Fruit fly (Drosophila melanogaster) whole organism, embryonic: Measurements from ENCODE around the gene Hip1.
A peak's percentile ranks its signal among the peaks of the same experiment; 100 is the strongest.

ENCODE experiments used
- ATbp ChIP-seq: fragments of 200-800 bp; sonication (Bioruptor generic); optimal IDR thresholded peaks from 2 replicates; lab custom pipeline; 2017; ENCODE audit warnings: missing biosample characterization, mild to moderate bottlenecking, missing genetic modification characterization, missing genetic modification reagents
- CG10147 ChIP-seq: fragments of 200-800 bp; sonication (Bioruptor generic); optimal IDR thresholded peaks from 2 replicates; lab custom pipeline; 2019; ENCODE audit warnings: missing biosample characterization, mild to moderate bottlenecking, missing genetic modification characterization, moderate library complexity
- CG11247 ChIP-seq: fragments of 200-800 bp; sonication (Bioruptor generic); IDR thresholded peaks from 2 replicates; pipeline ENCODE4 v1.3.6; 2022; ENCODE audit warnings: missing biosample characterization, missing genetic modification characterization
- CG11456 ChIP-seq: fragments of 200-800 bp; sonication (Bioruptor generic); IDR thresholded peaks from 3 replicates; pipeline ENCODE4 v1.3.6; 2022; ENCODE audit warnings: missing biosample characterization, missing genetic modification characterization
- CG11695 ChIP-seq: fragments of 200-800 bp; sonication (Bioruptor generic); IDR thresholded peaks from 3 replicates; pipeline ENCODE4 v1.3.6; 2022; ENCODE audit warnings: missing biosample characterization, missing genetic modification characterization
- CG12104 ChIP-seq: fragments of 200-800 bp; sonication (Bioruptor generic); optimal IDR thresholded peaks from 3 replicates; lab custom pipeline; 2016; ENCODE audit warnings: missing biosample characterization, missing genetic modification characterization
- CG14965 ChIP-seq: fragments of 200-800 bp; sonication (Bioruptor generic); optimal IDR thresholded peaks from 2 replicates; lab custom pipeline; 2016; ENCODE audit warnings: missing biosample characterization, missing genetic modification characterization, borderline replicate concordance
- CG17186 ChIP-seq: fragments of 200-800 bp; sonication (Bioruptor generic); optimal IDR thresholded peaks from 3 replicates; lab custom pipeline; 2017; ENCODE audit warnings: missing biosample characterization, missing genetic modification reagents, missing genetic modification characterization
- CG17359 ChIP-seq: fragments of 200-800 bp; sonication (Bioruptor generic); optimal IDR thresholded peaks from 3 replicates; lab custom pipeline; 2018; ENCODE audit warnings: missing biosample characterization, mild to moderate bottlenecking, missing genetic modification characterization, moderate library complexity
- CG17385 ChIP-seq: fragments of 200-800 bp; sonication (Bioruptor generic); optimal IDR thresholded peaks from 3 replicates; lab custom pipeline; 2018; ENCODE audit warnings: missing biosample characterization, mild to moderate bottlenecking, missing genetic modification characterization
- CG18262 ChIP-seq: fragments of 200-800 bp; optimal IDR thresholded peaks from 3 replicates; lab custom pipeline; 2019; ENCODE audit warnings: missing biosample characterization, mild to moderate bottlenecking, missing genetic modification characterization, moderate library complexity
- CG32532 ChIP-seq: fragments of 200-800 bp; sonication (Bioruptor generic); IDR thresholded peaks from 2 replicates; pipeline ENCODE4 v1.3.6; 2022; ENCODE audit warnings: missing biosample characterization, missing genetic modification characterization
- CG42726 ChIP-seq: fragments of 200-800 bp; sonication (Bioruptor generic); IDR thresholded peaks from 2 replicates; pipeline ENCODE4 v1.3.6; 2022; ENCODE audit warnings: missing biosample characterization, missing genetic modification characterization; ENCODE audit not compliant: partially characterized antibody
- CG5180 ChIP-seq: fragments of 200-800 bp; sonication (Bioruptor generic); optimal IDR thresholded peaks from 3 replicates; lab custom pipeline; 2017; ENCODE audit warnings: missing biosample characterization, missing genetic modification characterization, mild to moderate bottlenecking, moderate library complexity, missing genetic modification reagents
- CG7963 ChIP-seq: fragments of 200-800 bp; sonication (Bioruptor generic); IDR thresholded peaks from 3 replicates; pipeline ENCODE4 v1.3.6; 2022; ENCODE audit warnings: missing biosample characterization, missing genetic modification characterization; ENCODE audit not compliant: partially characterized antibody
- CG8388 ChIP-seq: fragments of 200-800 bp; sonication (Bioruptor generic); optimal IDR thresholded peaks from 2 replicates; lab custom pipeline; 2019; ENCODE audit warnings: missing biosample characterization, mild to moderate bottlenecking, missing genetic modification characterization, moderate library complexity
- Chrac-16 ChIP-seq: fragments of 200-800 bp; sonication (Bioruptor generic); optimal IDR thresholded peaks from 3 replicates; lab custom pipeline; 2016; ENCODE audit warnings: missing biosample characterization, missing genetic modification characterization
- H15 ChIP-seq: fragments of 200-800 bp; sonication (Bioruptor generic); IDR thresholded peaks from 3 replicates; pipeline ENCODE4 v1.3.6; 2022; ENCODE audit warnings: missing biosample characterization, missing genetic modification characterization
- Kr ChIP-seq: fragments of 200-800 bp; sonication (Bioruptor generic); optimal IDR thresholded peaks from 2 replicates; lab custom pipeline; 2017; ENCODE audit warnings: missing biosample characterization, mild to moderate bottlenecking, missing genetic modification characterization
- Nf-YA ChIP-seq: fragments of 200-800 bp; sonication (Bioruptor generic); IDR thresholded peaks from 2 replicates; pipeline ENCODE4 v1.3.6; 2022; ENCODE audit warnings: missing biosample characterization, missing genetic modification characterization
- Opbp ChIP-seq: fragments of 200-800 bp; sonication (Bioruptor generic); IDR thresholded peaks from 3 replicates; pipeline ENCODE4 v1.3.6; 2022; ENCODE audit warnings: missing biosample characterization, missing genetic modification characterization; ENCODE audit not compliant: partially characterized antibody
- PHDP ChIP-seq: fragments of 200-800 bp; sonication (Bioruptor generic); optimal IDR thresholded peaks from 3 replicates; lab custom pipeline; 2018; ENCODE audit warnings: missing biosample characterization, mild to moderate bottlenecking, missing genetic modification characterization, moderate library complexity
- Ravus ChIP-seq: fragments of 200-800 bp; sonication (Bioruptor generic); IDR thresholded peaks from 2 replicates; pipeline ENCODE4 v1.3.6; 2022; ENCODE audit warnings: missing biosample characterization, missing genetic modification characterization
- Rfx ChIP-seq: fragments of 200-800 bp; sonication (Bioruptor generic); IDR thresholded peaks from 2 replicates; pipeline ENCODE4 v1.3.6; 2022; ENCODE audit warnings: missing biosample characterization, missing genetic modification characterization
- Sox100B ChIP-seq: fragments of 200-800 bp; sonication (Bioruptor generic); optimal IDR thresholded peaks from 3 replicates; lab custom pipeline; 2018; ENCODE audit warnings: missing biosample characterization, mild to moderate bottlenecking, missing genetic modification characterization
- Stat92E ChIP-seq, 3 experiments: fragments of >200 bp in 2 of 3; fragments of 200-800 bp in 1 of 3; sonication (Bioruptor generic) in 1 of 3; optimal IDR thresholded peaks; 2 replicates each; lab custom pipeline; 2017 to 2019; ENCODE audit warnings: missing biosample characterization in 3 of 3, missing genetic modification characterization in 3 of 3, mild to moderate bottlenecking in 1 of 3, moderate library complexity in 1 of 3
- Xbp1 ChIP-seq: fragments of 200-800 bp; sonication (Bioruptor generic); optimal IDR thresholded peaks from 3 replicates; lab custom pipeline; 2016; ENCODE audit warnings: missing biosample characterization, mild to moderate bottlenecking, missing genetic modification characterization
- al ChIP-seq: fragments of 200-800 bp; sonication (Bioruptor generic); IDR thresholded peaks from 2 replicates; pipeline ENCODE4 v1.3.6; 2022; ENCODE audit warnings: missing biosample characterization, missing genetic modification characterization
- ato ChIP-seq: fragments of 200-800 bp; sonication (Bioruptor generic); IDR thresholded peaks from 2 replicates; pipeline ENCODE4 v1.3.6; 2022; ENCODE audit warnings: missing biosample characterization, missing genetic modification characterization; ENCODE audit not compliant: partially characterized antibody
- az2 ChIP-seq: fragments of 200-800 bp; sonication (Bioruptor generic); optimal IDR thresholded peaks from 3 replicates; lab custom pipeline; 2016; ENCODE audit warnings: missing biosample characterization, missing genetic modification characterization
- bcd ChIP-seq: fragments of 200-800 bp; sonication (Bioruptor generic); optimal IDR thresholded peaks from 2 replicates; lab custom pipeline; 2017; ENCODE audit warnings: missing biosample characterization, mild to moderate bottlenecking, missing genetic modification characterization
- cg ChIP-seq: fragments of 200-800 bp; sonication (Bioruptor generic); optimal IDR thresholded peaks from 3 replicates; lab custom pipeline; 2019; ENCODE audit warnings: missing biosample characterization, mild to moderate bottlenecking, missing genetic modification characterization, moderate library complexity
- chinmo ChIP-seq: fragments of 200-800 bp; sonication (Bioruptor generic); IDR thresholded peaks from 4 replicates; pipeline ENCODE4 v1.3.6; 2022; ENCODE audit warnings: missing biosample characterization, missing genetic modification characterization; ENCODE audit not compliant: partially characterized antibody
- chm ChIP-seq: fragments of 200-800 bp; sonication (Bioruptor generic); IDR thresholded peaks from 2 replicates; pipeline ENCODE4 v1.3.6; 2022; ENCODE audit warnings: missing biosample characterization, missing genetic modification characterization
- dan ChIP-seq: fragments of 200-800 bp; sonication (Bioruptor generic); IDR thresholded peaks from 2 replicates; pipeline ENCODE4 v1.3.6; 2022; ENCODE audit warnings: missing biosample characterization, missing genetic modification characterization
- danr ChIP-seq: fragments of 200-800 bp; sonication (Bioruptor generic); IDR thresholded peaks from 2 replicates; pipeline ENCODE4 v1.3.6; 2022; ENCODE audit warnings: missing biosample characterization, missing genetic modification characterization
- fd96Cb ChIP-seq: fragments of 200-800 bp; sonication (Bioruptor generic); optimal IDR thresholded peaks from 2 replicates; lab custom pipeline; 2018; ENCODE audit warnings: missing biosample characterization, mild to moderate bottlenecking, missing genetic modification characterization, moderate library complexity
- hbn ChIP-seq: fragments of 200-800 bp; sonication (Bioruptor generic); IDR thresholded peaks from 2 replicates; pipeline ENCODE4 v1.3.6; 2022; ENCODE audit warnings: missing biosample characterization, missing genetic modification characterization; ENCODE audit not compliant: partially characterized antibody
- lilli ChIP-seq: fragments of 200-800 bp; sonication (Bioruptor generic); optimal IDR thresholded peaks from 3 replicates; lab custom pipeline; 2016; ENCODE audit warnings: missing biosample characterization, missing genetic modification characterization
- mam ChIP-seq: fragments of 200-800 bp; sonication (Bioruptor generic); optimal IDR thresholded peaks from 3 replicates; lab custom pipeline; 2016; ENCODE audit warnings: missing biosample characterization, missing genetic modification characterization
- mld ChIP-seq: fragments of 200-800 bp; sonication (Bioruptor generic); IDR thresholded peaks from 3 replicates; pipeline ENCODE4 v1.3.6; 2022; ENCODE audit warnings: missing biosample characterization, missing genetic modification characterization; ENCODE audit not compliant: partially characterized antibody
- pho ChIP-seq: fragments of 200-800 bp; sonication (Bioruptor generic); optimal IDR thresholded peaks from 2 replicates; lab custom pipeline; 2016; ENCODE audit warnings: missing biosample characterization, missing genetic modification characterization
- pnt ChIP-seq: fragments of 200-800 bp; sonication (Bioruptor generic); optimal IDR thresholded peaks from 3 replicates; lab custom pipeline; 2016; ENCODE audit warnings: missing biosample characterization, missing genetic modification characterization
- pros ChIP-seq: fragments of 200-800 bp; sonication (Bioruptor generic); optimal IDR thresholded peaks from 3 replicates; lab custom pipeline; 2019; ENCODE audit warnings: missing biosample characterization, mild to moderate bottlenecking, missing genetic modification characterization, moderate library complexity
- sens-2 ChIP-seq: fragments of 200-800 bp; sonication (Bioruptor generic); IDR thresholded peaks from 2 replicates; pipeline ENCODE4 v1.3.6; 2022; ENCODE audit warnings: missing biosample characterization, missing genetic modification characterization
- slp2 ChIP-seq: fragments of 200-800 bp; sonication (Bioruptor generic); optimal IDR thresholded peaks from 2 replicates; lab custom pipeline; 2016; ENCODE audit warnings: missing biosample characterization, missing genetic modification characterization
- sob ChIP-seq: fragments of 200-800 bp; sonication (Bioruptor generic); IDR thresholded peaks from 2 replicates; pipeline ENCODE4 v1.3.6; 2022; ENCODE audit warnings: missing biosample characterization, missing genetic modification characterization
- tgo ChIP-seq: fragments of 200-800 bp; sonication (Bioruptor generic); IDR thresholded peaks from 3 replicates; pipeline ENCODE4 v1.3.6; 2022; ENCODE audit warnings: missing biosample characterization, missing genetic modification characterization
- trem ChIP-seq: fragments of 200-800 bp; optimal IDR thresholded peaks from 3 replicates; lab custom pipeline; 2019; ENCODE audit warnings: missing biosample characterization, mild to moderate bottlenecking, missing genetic modification characterization, moderate library complexity

The Hip1 gene

DNA sequence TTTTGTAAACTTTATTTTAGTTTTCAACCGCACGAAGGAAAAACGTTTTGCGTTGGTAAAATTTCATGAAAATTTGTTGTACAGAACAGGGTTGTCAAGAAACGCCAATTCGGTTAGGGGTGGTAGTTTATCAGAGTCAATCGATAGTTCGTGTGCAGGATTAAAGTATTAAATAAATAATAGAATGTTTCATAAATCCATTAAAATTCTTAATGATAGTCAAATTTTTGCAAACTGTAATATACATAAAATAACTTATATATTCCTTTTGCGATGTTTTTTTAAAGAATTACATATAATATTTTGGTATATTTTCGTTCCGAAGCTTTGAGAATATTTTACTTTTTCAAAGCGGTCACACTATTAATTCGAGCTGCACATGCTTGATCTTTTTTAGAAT is 40.5 kb upstream of the Hip1 start, which contains the start of the genes Sf3a2 and CG42588 (continued):
- TF ChIP-seq CG5180 (no peak), al (GFP tag; lab: Robert Waterston, UW) (peak; percentile 66), Chrac-16 (GFP tag; lab: Kevin White, UChicago) (peak; percentile 73), danr (GFP tag; lab: Robert Waterston, UW) (peak; percentile 34; the same call in 1 of the 2 replicates), CG42726 (GFP tag; lab: Robert Waterston, UW) (peak; percentile 39; the same call in 1 of the 2 replicates), mld (no peak), CG17385 (GFP tag; lab: Kevin White, UChicago) (no peak), sob (GFP tag; lab: Robert Waterston, UW) (peak; percentile 69; the same call in 1 of the 2 replicates), CG18262 (tag; lab: Kevin White, UChicago) (peak; percentile 60), sens-2 (GFP tag; lab: Robert Waterston, UW) (no peak), slp2 (GFP tag; lab: Kevin White, UChicago) (no peak), CG17186 (GFP tag; lab: Kevin White, UChicago) (peak; percentile 26), Nf-YA (GFP tag; lab: Robert Waterston, UW) (no peak), CG17359 (tag; lab: Kevin White, UChicago) (peak; percentile 48), Xbp1 (peak; percentile 81), pros (GFP tag; lab: Kevin White, UChicago) (no peak), pho (GFP tag; lab: Kevin White, UChicago) (peak; percentile 64), chinmo (GFP tag; lab: Robert Waterston, UW) (0 out of 4 replicates have a peak, but pooled peaks have one; percentile 7), Stat92E (GFP tag; optimal IDR thresholded peaks at IDR 0.05; lab: Kevin White, UChicago) (peak in 1 of 3 experiments; percentile 54), CG11456 (GFP tag; lab: Robert Waterston, UW) (peak; percentile 89), H15 (GFP tag; lab: Robert Waterston, UW) (peak; percentile 68; the same call in 2 of the 3 replicates), Kr (GFP tag; lab: Kevin White, UChicago) (no peak), mam (GFP tag; lab: Kevin White, UChicago) (peak; percentile 74), chm (GFP tag; lab: Robert Waterston, UW) (peak; percentile 57; the same call in 1 of the 2 replicates), pnt (GFP tag; lab: Kevin White, UChicago) (no peak), CG14965 (no peak), ato (GFP tag; lab: Robert Waterston, UW) (0 out of 2 replicates have a peak, but pooled peaks have one; percentile 29), fd96Cb (peak; percentile 12), CG11695 (GFP tag; lab: Robert Waterston, UW) (0 out of 3 replicates have a peak, but pooled peaks have one; percentile 54), Ravus (GFP tag; lab: Robert Waterston, UW) (peak; percentile 7; the same call in 1 of the 2 replicates), CG11247 (GFP tag; lab: Robert Waterston, UW) (peak; percentile 73), CG7963 (GFP tag; lab: Robert Waterston, UW) (peak; percentile 40; the same call in 1 of the 3 replicates), CG10147 (GFP tag; lab: Kevin White, UChicago) (no peak), tgo (GFP tag; lab: Robert Waterston, UW) (peak; percentile 72), ATbp (GFP tag; lab: Kevin White, UChicago) (no peak), CG8388 (GFP tag; lab: Kevin White, UChicago) (peak; percentile 35), bcd (no peak), CG12104 (GFP tag; lab: Kevin White, UChicago) (no peak), az2 (GFP tag; lab: Kevin White, UChicago) (peak; percentile 74), PHDP (peak; percentile 71), lilli (GFP tag; lab: Kevin White, UChicago) (peak; percentile 80), CG32532 (GFP tag; lab: Robert Waterston, UW) (peak; percentile 87), Rfx (peak; percentile 77; the same call in 1 of the 2 replicates), Sox100B (GFP tag; lab: Kevin White, UChicago) (no peak), Opbp (GFP tag; lab: Robert Waterston, UW) (peak; percentile 76), cg (no peak), dan (no peak), trem (tag; lab: Kevin White, UChicago) (peak; percentile 85), hbn (GFP tag; lab: Robert Waterston, UW) (peak; percentile 80)
